Fruit fly (Drosophila melanogaster): Measurements from ENCODE around the gene p38c.
A peak's percentile ranks its signal among the peaks of the same experiment; 100 is the strongest.

The p38c gene

dm6 chr3R:24138478-24139455 is 11.2 kb downstream of the p38c start (continued):
- TF ChIP-seq D19A (tag; optimal IDR thresholded peaks at IDR 0.05) (peak; percentile 68), CG18011 (GFP tag; optimal IDR thresholded peaks at IDR 0.05) (no peak), CG17359 (tag; optimal IDR thresholded peaks at IDR 0.05) (no peak), mirr (GFP tag; optimal IDR thresholded peaks at IDR 0.05) (peak; percentile 72), Asciz (GFP tag; optimal IDR thresholded peaks at IDR 0.05) (peak; percentile 34), CG14667 (GFP tag; IDR thresholded peaks at IDR 0.05) (no peak), chm (GFP tag; IDR thresholded peaks at IDR 0.05) (no peak), bowl (GFP tag; IDR thresholded peaks at IDR 0.05) (no peak), CG17568 (GFP tag; optimal IDR thresholded peaks at IDR 0.05) (peak; percentile 41), C15 (GFP tag; IDR thresholded peaks at IDR 0.05) (no peak), CG9437 (GFP tag; optimal IDR thresholded peaks at IDR 0.05) (no peak), abd-A (tag; optimal IDR thresholded peaks at IDR 0.05) (no peak), zfh2 (GFP tag; optimal IDR thresholded peaks at IDR 0.05) (no peak), Doc2 (GFP tag; IDR thresholded peaks at IDR 0.05) (no peak), D19B (GFP tag; optimal IDR thresholded peaks at IDR 0.05) (peak; percentile 71), ab (GFP tag; optimal IDR thresholded peaks at IDR 0.05) (no peak), pb (GFP tag; optimal IDR thresholded peaks at IDR 0.05) (no peak), salm (tag; optimal IDR thresholded peaks at IDR 0.05) (peak; percentile 52), hb (GFP tag; IDR thresholded peaks at IDR 0.05; ENCODE audit: partially characterized antibody) (no peak), sug (tag; optimal IDR thresholded peaks at IDR 0.05) (peak; percentile 96), klu (GFP tag; IDR thresholded peaks at IDR 0.05) (no peak), CG3847 (GFP tag; IDR thresholded peaks at IDR 0.05) (no peak), CG4854 (GFP tag; optimal IDR thresholded peaks at IDR 0.05) (no peak), Hmx (GFP tag; optimal IDR thresholded peaks at IDR 0.05) (no peak), nerfin-1 (tag; optimal IDR thresholded peaks at IDR 0.05) (no peak), Mes4 (GFP tag; optimal IDR thresholded peaks at IDR 0.05) (no peak), crc (GFP tag; optimal IDR thresholded peaks at IDR 0.05) (no peak), CG31441 (GFP tag; IDR thresholded peaks at IDR 0.05) (no peak), gem (tag; optimal IDR thresholded peaks at IDR 0.05) (peak; percentile 1), zen (tag; optimal IDR thresholded peaks at IDR 0.05) (no peak), exex (tag; optimal IDR thresholded peaks at IDR 0.05) (peak; percentile 95), CG15479 (GFP tag; optimal IDR thresholded peaks at IDR 0.05) (no peak), wor (GFP tag; IDR thresholded peaks at IDR 0.05) (no peak), fru (optimal IDR thresholded peaks at IDR 0.05) (no peak), sens (GFP tag) (peak; percentile 58), CG16815 (GFP tag; optimal IDR thresholded peaks at IDR 0.05) (no peak), CkIIα-i1 (GFP tag; IDR thresholded peaks at IDR 0.05) (no peak), CG16863 (GFP tag; optimal IDR thresholded peaks at IDR 0.05) (no peak)

- TF ChIP-seq CG17802 (tag; optimal IDR thresholded peaks at IDR 0.05): no peak
- no peak for TF ChIP-seq Neu2 (GFP tag; optimal IDR thresholded peaks at IDR 0.05; ENCODE audit: borderline replicate concordance)
- peak; percentile 40 for TF ChIP-seq cwo (GFP tag; optimal IDR thresholded peaks at IDR 0.05)
- TF ChIP-seq Kr (GFP tag; optimal IDR thresholded peaks at IDR 0.05): no peak
- TF ChIP-seq CG3838 (GFP tag; optimal IDR thresholded peaks at IDR 0.05): no peak
- no peak for TF ChIP-seq da (GFP tag; optimal IDR thresholded peaks at IDR 0.05)
- TF ChIP-seq Hey (tag; optimal IDR thresholded peaks at IDR 0.05): peak; percentile 58
- TF ChIP-seq CTCF (GFP tag; optimal IDR thresholded peaks at IDR 0.05): no peak
- TF ChIP-seq CG3065 (GFP tag; optimal IDR thresholded peaks at IDR 0.05): no peak
- peak; percentile 55 for TF ChIP-seq CG34376 (GFP tag; optimal IDR thresholded peaks at IDR 0.05)
- no peak for TF ChIP-seq Dref (GFP tag; IDR thresholded peaks at IDR 0.05)
- no peak for TF ChIP-seq CG12299 (tag; optimal IDR thresholded peaks at IDR 0.05)
- peak; percentile 38 for TF ChIP-seq Med (GFP tag)
- peak; percentile 98 for TF ChIP-seq exex (tag; optimal IDR thresholded peaks at IDR 0.05)
Measured at dm6 chr3R:24137311-24137945, 12.6 kb downstream of the p38c start, which contains the start of gene Npc2f. Npc2f (plus strand) TSS chr3R:24137895.

Data from whole organism, embryonic.